Fruit fly (Drosophila melanogaster) Kc167 (cell line): ENCODE results near the gene CG13043.

Experiments used
- Myc ChIP-seq: fragments of >200 bp; optimal IDR thresholded peaks from 2 replicates; lab custom pipeline; 2017; ENCODE audit warnings: missing external identifiers
- Sin3A ChIP-seq: fragments of >200 bp; optimal IDR thresholded peaks from 2 replicates; lab custom pipeline; 2018; ENCODE audit warnings: missing external identifiers
- h ChIP-seq: fragments of >200 bp; optimal IDR thresholded peaks from 3 replicates; lab custom pipeline; 2018; ENCODE audit warnings: missing external identifiers
- insv ChIP-seq: fragments of >200 bp; optimal IDR thresholded peaks from 3 replicates; lab custom pipeline; 2018; ENCODE audit warnings: missing external identifiers
- psq ChIP-seq: fragments of >200 bp; optimal IDR thresholded peaks from 2 replicates; lab custom pipeline; 2017; ENCODE audit warnings: missing external identifiers
- ttk ChIP-seq: sonication (Bioruptor generic); optimal IDR thresholded peaks from 2 replicates; lab custom pipeline; 2017; ENCODE audit warnings: missing external identifiers

The CG13043 gene

dm6 chr3L:16333013-16333412, 27.3 kb upstream of the CG13043 start, which contains the start of gene CG13056:
Gene CG13056 (plus strand): TSS chr3L:16333313.
- TF ChIP-seq Sin3A: no peak
- no peak for TF ChIP-seq psq (lab: Kevin White, UChicago)

- TF ChIP-seq Sin3A (no peak), h (lab: Kevin White, UChicago) (no peak), psq (lab: Kevin White, UChicago) (no peak), Myc (lab: Kevin White, UChicago) (no peak), insv (no peak), ttk (lab: Kevin White, UChicago) (no peak)
These were observed 26.0 kb upstream of the CG13043 start, which contains the start of gene retinin for dm6 chr3L:16331633-16332032. Gene retinin (plus strand): TSS chr3L:16331933.

dm6 chr3L:16330740-16331139, 25.1 kb upstream of the CG13043 start, which contains the start of gene CG33060:
Gene CG33060 (plus strand): TSS chr3L:16331040.
- TF ChIP-seq insv: no peak
- TF ChIP-seq Sin3A: no peak
- no peak for TF ChIP-seq ttk (lab: Kevin White, UChicago)
- TF ChIP-seq Myc (lab: Kevin White, UChicago): no peak
- no peak for TF ChIP-seq h (lab: Kevin White, UChicago)

- TF ChIP-seq ttk (lab: Kevin White, UChicago): no peak
- TF ChIP-seq insv: no peak
- TF ChIP-seq Myc (lab: Kevin White, UChicago): no peak
- no peak for TF ChIP-seq Sin3A
- no peak for TF ChIP-seq psq (lab: Kevin White, UChicago)
- no peak for TF ChIP-seq h (lab: Kevin White, UChicago)
These were observed 23.8 kb upstream of the CG13043 start, which contains the start of gene CG33061 for dm6 chr3L:16329495-16329894. Gene CG33061 (plus strand): TSS chr3L:16329795.

dm6 chr3L:16328207-16328891, 22.7 kb upstream of the CG13043 start, which contains the start of gene CG13058:
Gene CG13058 (plus strand): TSS chr3L:16328841.
- TF ChIP-seq psq (lab: Kevin White, UChicago) (no peak), h (lab: Kevin White, UChicago) (no peak), Sin3A (no peak), ttk (lab: Kevin White, UChicago) (no peak), insv (no peak), Myc (lab: Kevin White, UChicago) (no peak)

dm6 chr3L:16327776-16328175, 22.1 kb upstream of the CG13043 start, which contains the start of gene CG13038:
Gene CG13038 (minus strand): TSS chr3L:16327893.
- TF ChIP-seq h (lab: Kevin White, UChicago): no peak
- TF ChIP-seq ttk (lab: Kevin White, UChicago): no peak
- TF ChIP-seq Sin3A: no peak
- TF ChIP-seq insv: no peak

dm6 chr3L:16326657-16327056, 21.0 kb upstream of the CG13043 start, which contains the start of the genes CG13040 and CG13039:
Gene CG13040 (minus strand): TSS chr3L:16326757.
Gene CG13039 (minus strand): TSS chr3L:16326762.
- TF ChIP-seq insv: no peak

dm6 chr3L:16323372-16323771, 17.7 kb upstream of the CG13043 start, which contains the start of gene CG13059:
Gene CG13059 (plus strand): TSS chr3L:16323672.
- no peak for TF ChIP-seq Myc (lab: Kevin White, UChicago)
- TF ChIP-seq h (lab: Kevin White, UChicago): no peak
- no peak for TF ChIP-seq Sin3A
- no peak for TF ChIP-seq ttk (lab: Kevin White, UChicago)
- no peak for TF ChIP-seq insv
- TF ChIP-seq psq (lab: Kevin White, UChicago): no peak

dm6 chr3L:16321172-16321571, 15.5 kb upstream of the CG13043 start, which contains the start of gene CG42718:
Gene CG42718 (minus strand): TSS chr3L:16321272.
- TF ChIP-seq insv (no peak), ttk (lab: Kevin White, UChicago) (no peak), psq (lab: Kevin White, UChicago) (no peak), Sin3A (no peak), h (lab: Kevin White, UChicago) (no peak), Myc (lab: Kevin White, UChicago) (no peak)

- TF ChIP-seq ttk (lab: Kevin White, UChicago): no peak
- TF ChIP-seq insv: no peak
- no peak for TF ChIP-seq Sin3A
- no peak for TF ChIP-seq h (lab: Kevin White, UChicago)
- TF ChIP-seq Myc (lab: Kevin White, UChicago): no peak
- TF ChIP-seq psq (lab: Kevin White, UChicago): no peak
These were observed 13.8 kb upstream of the CG13043 start, which contains the start of the genes CG13041 and CG13060 for dm6 chr3L:16319399-16319906. Gene CG13041 (minus strand): TSS chr3L:16319526. Gene CG13060 (plus strand): TSS chr3L:16319856.

dm6 chr3L:16317724-16318123, 12.1 kb upstream of the CG13043 start, which contains the start of gene Nplp3:
Gene Nplp3 (plus strand): TSS chr3L:16318024.
- TF ChIP-seq ttk (lab: Kevin White, UChicago) (no peak), psq (lab: Kevin White, UChicago) (no peak), Myc (lab: Kevin White, UChicago) (no peak), h (lab: Kevin White, UChicago) (no peak), insv (no peak), Sin3A (no peak)

- no peak for TF ChIP-seq psq (lab: Kevin White, UChicago)
- TF ChIP-seq insv: no peak
- no peak for TF ChIP-seq Sin3A
- TF ChIP-seq h (lab: Kevin White, UChicago): no peak
- TF ChIP-seq ttk (lab: Kevin White, UChicago): no peak
- no peak for TF ChIP-seq Myc (lab: Kevin White, UChicago)
These were observed 8.3 kb upstream of the CG13043 start, which contains the start of gene CG13062 for dm6 chr3L:16313985-16314384. Gene CG13062 (plus strand): TSS chr3L:16314285.
